Worm (Caenorhabditis elegans): ENCODE measurements around the gene srw-76.

- TF ChIP-seq ama-1 (optimal IDR thresholded peaks at IDR 0.05) (no peak), sea-1 (GFP tag; conservative IDR thresholded peaks at IDR 0.05) (no peak), flt-1 (GFP tag; IDR thresholded peaks at IDR 0.05) (no peak), hmbx-1 (tag; optimal IDR thresholded peaks at IDR 0.05) (no peak), F13C5.2 (tag; optimal IDR thresholded peaks at IDR 0.05) (no peak)
These were observed 49.1 kb upstream of the srw-76 start, which contains the start of gene srz-102 for ce11 chrV:16687227-16687626.
